Fruit fly (Drosophila melanogaster) whole organism, embryonic: ENCODE results near the gene CG42716.

ENCODE experiments used
- Aef1 ChIP-seq: fragments of 200-800 bp; sonication (Bioruptor generic); IDR thresholded peaks from 3 replicates; pipeline ENCODE4 v1.3.6; 2022; ENCODE audit warnings: missing biosample characterization, missing genetic modification characterization
- Awh ChIP-seq: fragments of 200-800 bp; sonication (Bioruptor generic); IDR thresholded peaks from 2 replicates; pipeline ENCODE4, ENCODE4 v1.3.6; 2022; ENCODE audit warnings: missing biosample characterization, missing genetic modification characterization
- CG1024 ChIP-seq: fragments of 200-800 bp; sonication (Bioruptor generic); IDR thresholded peaks from 2 replicates; pipeline ENCODE4 v1.3.6; 2022; ENCODE audit warnings: missing biosample characterization, missing genetic modification characterization
- CG12299 ChIP-seq: fragments of 200-800 bp; sonication (Bioruptor generic); optimal IDR thresholded peaks from 2 replicates; lab custom pipeline; 2018; ENCODE audit warnings: missing biosample characterization, mild to moderate bottlenecking, missing genetic modification characterization
- CG12659 ChIP-seq: fragments of 200-800 bp; sonication (Bioruptor generic); optimal IDR thresholded peaks from 3 replicates; lab custom pipeline; 2017; ENCODE audit warnings: mild to moderate bottlenecking, missing biosample characterization, missing genetic modification reagents, missing genetic modification characterization
- CG12769 ChIP-seq: fragments of 200-800 bp; sonication (Bioruptor generic); optimal IDR thresholded peaks from 2 replicates; lab custom pipeline; 2019; ENCODE audit warnings: missing biosample characterization, mild to moderate bottlenecking, missing genetic modification characterization, moderate library complexity
- CG15011 ChIP-seq: fragments of 200-800 bp; sonication (Bioruptor generic); optimal IDR thresholded peaks from 3 replicates; lab custom pipeline; 2018; ENCODE audit warnings: missing biosample characterization, mild to moderate bottlenecking, missing genetic modification characterization
- CG15269 ChIP-seq: fragments of 200-800 bp; sonication (Bioruptor generic); optimal IDR thresholded peaks from 2 replicates; lab custom pipeline; 2018; ENCODE audit warnings: missing biosample characterization, mild to moderate bottlenecking, missing genetic modification characterization, moderate library complexity
- CG1603 ChIP-seq: fragments of 200-800 bp; sonication (Bioruptor generic); optimal IDR thresholded peaks from 2 replicates; lab custom pipeline; 2019; ENCODE audit warnings: missing biosample characterization, mild to moderate bottlenecking, missing genetic modification characterization, moderate library complexity
- CG17328 ChIP-seq: fragments of 200-800 bp; sonication (Bioruptor generic); IDR thresholded peaks from 2 replicates; pipeline ENCODE4 v1.3.6; 2022; ENCODE audit warnings: missing biosample characterization, missing genetic modification characterization
- CG2678 ChIP-seq: fragments of 200-800 bp; sonication (Bioruptor generic); optimal IDR thresholded peaks from 3 replicates; lab custom pipeline; 2019; ENCODE audit warnings: missing biosample characterization, mild to moderate bottlenecking, missing genetic modification characterization, moderate library complexity
- CG2875 ChIP-seq: fragments of 200-800 bp; sonication (Bioruptor generic); optimal IDR thresholded peaks from 2 replicates; lab custom pipeline; 2017; ENCODE audit warnings: missing biosample characterization, mild to moderate bottlenecking, missing genetic modification characterization, missing genetic modification reagents
- CG3065 ChIP-seq: fragments of 200-800 bp; sonication (Bioruptor generic); optimal IDR thresholded peaks from 2 replicates; lab custom pipeline; 2016; ENCODE audit warnings: missing biosample characterization, missing genetic modification characterization
- CG31365 ChIP-seq: fragments of 200-800 bp; sonication (Bioruptor generic); optimal IDR thresholded peaks from 2 replicates; lab custom pipeline; 2018; ENCODE audit warnings: missing biosample characterization, mild to moderate bottlenecking, missing genetic modification characterization
- CG32772 ChIP-seq: fragments of 200-800 bp; sonication (Bioruptor generic); IDR thresholded peaks from 2 replicates; pipeline ENCODE4 v1.3.6; 2022; ENCODE audit warnings: missing biosample characterization, missing genetic modification characterization
- CG34224 ChIP-seq: fragments of 200-800 bp; sonication (Bioruptor generic); IDR thresholded peaks from 3 replicates; pipeline ENCODE4 v1.3.6; 2022; ENCODE audit warnings: missing biosample characterization, missing genetic modification characterization; ENCODE audit not compliant: partially characterized antibody
- CG42726 ChIP-seq: fragments of 200-800 bp; sonication (Bioruptor generic); IDR thresholded peaks from 2 replicates; pipeline ENCODE4 v1.3.6; 2022; ENCODE audit warnings: missing biosample characterization, missing genetic modification characterization; ENCODE audit not compliant: partially characterized antibody
- CG4328 ChIP-seq: fragments of 200-800 bp; sonication (Bioruptor generic); optimal IDR thresholded peaks from 3 replicates; lab custom pipeline; 2017; ENCODE audit warnings: missing biosample characterization, missing genetic modification reagents, missing genetic modification characterization
- CG6791 ChIP-seq: fragments of 200-800 bp; sonication (Bioruptor generic); IDR thresholded peaks from 3 replicates; pipeline ENCODE4 v1.3.6; 2022; ENCODE audit warnings: missing biosample characterization, missing genetic modification characterization; ENCODE audit not compliant: partially characterized antibody
- CG6854 ChIP-seq: fragments of 200-800 bp; sonication (Bioruptor generic); optimal IDR thresholded peaks from 3 replicates; lab custom pipeline; 2017; ENCODE audit warnings: missing biosample characterization, mild to moderate bottlenecking, missing genetic modification characterization
- CG7987 ChIP-seq: fragments of 200-800 bp; sonication (Bioruptor generic); optimal IDR thresholded peaks from 2 replicates; lab custom pipeline; 2018; ENCODE audit warnings: missing biosample characterization, mild to moderate bottlenecking, missing genetic modification characterization, moderate library complexity
- CrebB ChIP-seq: fragments of 200-800 bp; sonication (Bioruptor generic); optimal IDR thresholded peaks from 3 replicates; lab custom pipeline; 2018; ENCODE audit warnings: missing biosample characterization, mild to moderate bottlenecking, missing genetic modification characterization
- Dbx ChIP-seq: fragments of 200-800 bp; sonication (Bioruptor generic); IDR thresholded peaks from 3 replicates; pipeline ENCODE4 v1.3.6; 2022; ENCODE audit warnings: missing biosample characterization, missing genetic modification characterization
- Deaf1 ChIP-seq: fragments of 200-800 bp; optimal IDR thresholded peaks from 3 replicates; lab custom pipeline; 2019; ENCODE audit warnings: missing biosample characterization, mild to moderate bottlenecking, missing genetic modification characterization, moderate library complexity
- Drgx ChIP-seq: fragments of 200-800 bp; sonication (Bioruptor generic); IDR thresholded peaks from 2 replicates; pipeline ENCODE4 v1.3.6; 2022; ENCODE audit warnings: missing biosample characterization, missing genetic modification characterization
- HHEX ChIP-seq: fragments of 200-800 bp; sonication (Bioruptor generic); optimal IDR thresholded peaks from 3 replicates; lab custom pipeline; 2017; ENCODE audit warnings: missing biosample characterization, mild to moderate bottlenecking, missing genetic modification characterization, missing genetic modification reagents
- HmgZ ChIP-seq: fragments of 200-800 bp; sonication (Bioruptor generic); optimal IDR thresholded peaks from 2 replicates; lab custom pipeline; 2018; ENCODE audit warnings: missing biosample characterization, mild to moderate bottlenecking, missing genetic modification characterization
- Med ChIP-seq: fragments of 200-800 bp; sonication (Bioruptor generic); peaks from one replicate; lab custom pipeline; 2016; ENCODE audit warnings: missing biosample characterization, missing genetic modification characterization, mild to moderate bottlenecking, inconsistent platforms, moderate library complexity
- NFAT ChIP-seq: fragments of 200-800 bp; sonication (Bioruptor generic); IDR thresholded peaks from 2 replicates; pipeline ENCODE4 v1.3.6; 2022; ENCODE audit warnings: missing biosample characterization, missing genetic modification characterization
- NfI ChIP-seq: fragments of 200-800 bp; sonication (Bioruptor generic); optimal IDR thresholded peaks from 3 replicates; lab custom pipeline; 2018; ENCODE audit warnings: missing biosample characterization, mild to moderate bottlenecking, missing genetic modification characterization, moderate library complexity
- Rfx ChIP-seq: fragments of 200-800 bp; sonication (Bioruptor generic); IDR thresholded peaks from 2 replicates; pipeline ENCODE4 v1.3.6; 2022; ENCODE audit warnings: missing biosample characterization, missing genetic modification characterization
- ato ChIP-seq: fragments of 200-800 bp; sonication (Bioruptor generic); IDR thresholded peaks from 2 replicates; pipeline ENCODE4 v1.3.6; 2022; ENCODE audit warnings: missing biosample characterization, missing genetic modification characterization; ENCODE audit not compliant: partially characterized antibody
- bsh ChIP-seq, 2 experiments: fragments of 200-800 bp; sonication (Bioruptor generic); optimal IDR thresholded peaks; 2 replicates each; lab custom pipeline; 2017 to 2018; ENCODE audit warnings: mild to moderate bottlenecking in 2 of 2, missing biosample characterization in 2 of 2, missing genetic modification characterization in 2 of 2, moderate library complexity in 1 of 2
- cas ChIP-seq: fragments of 200-800 bp; sonication (Bioruptor generic); IDR thresholded peaks from 2 replicates; pipeline ENCODE4 v1.3.6; 2022; ENCODE audit warnings: missing biosample characterization, missing genetic modification characterization
- chinmo ChIP-seq: fragments of 200-800 bp; sonication (Bioruptor generic); IDR thresholded peaks from 4 replicates; pipeline ENCODE4 v1.3.6; 2022; ENCODE audit warnings: missing biosample characterization, missing genetic modification characterization; ENCODE audit not compliant: partially characterized antibody
- chm ChIP-seq: fragments of 200-800 bp; sonication (Bioruptor generic); IDR thresholded peaks from 2 replicates; pipeline ENCODE4 v1.3.6; 2022; ENCODE audit warnings: missing biosample characterization, missing genetic modification characterization
- ci ChIP-seq: fragments of 200-800 bp; sonication (Bioruptor generic); IDR thresholded peaks from 3 replicates; pipeline ENCODE4 v1.3.6; 2022; ENCODE audit warnings: missing biosample characterization, missing genetic modification characterization
- exex ChIP-seq: fragments of 200-800 bp; sonication (Bioruptor generic); optimal IDR thresholded peaks from 4 replicates; lab custom pipeline; 2018; ENCODE audit warnings: missing biosample characterization, mild to moderate bottlenecking, missing genetic modification characterization, moderate library complexity
- kni ChIP-seq: fragments of 200-800 bp; sonication (Bioruptor generic); optimal IDR thresholded peaks from 3 replicates; lab custom pipeline; 2017; ENCODE audit warnings: mild to moderate bottlenecking, missing biosample characterization, missing genetic modification reagents, missing genetic modification characterization
- p53 ChIP-seq: fragments of 200-800 bp; sonication (Bioruptor generic); optimal IDR thresholded peaks from 2 replicates; lab custom pipeline; 2016; ENCODE audit warnings: missing biosample characterization, missing genetic modification characterization
- pum ChIP-seq: fragments of 200-800 bp; sonication (Bioruptor generic); optimal IDR thresholded peaks from 2 replicates; lab custom pipeline; 2016; ENCODE audit warnings: missing biosample characterization, missing genetic modification characterization
- sens ChIP-seq: fragments of 200-800 bp; sonication (Bioruptor generic); peaks from one replicate; lab custom pipeline; 2016; ENCODE audit warnings: missing biosample characterization, missing genetic modification characterization
- sqz ChIP-seq: fragments of 200-800 bp; sonication (Bioruptor generic); optimal IDR thresholded peaks from 3 replicates; lab custom pipeline; 2018; ENCODE audit warnings: missing biosample characterization, mild to moderate bottlenecking, missing genetic modification characterization
- tap ChIP-seq: fragments of 200-800 bp; optimal IDR thresholded peaks from 3 replicates; lab custom pipeline; 2019; ENCODE audit warnings: missing biosample characterization, mild to moderate bottlenecking, missing genetic modification characterization, moderate library complexity
- tgo ChIP-seq: fragments of 200-800 bp; sonication (Bioruptor generic); IDR thresholded peaks from 3 replicates; pipeline ENCODE4 v1.3.6; 2022; ENCODE audit warnings: missing biosample characterization, missing genetic modification characterization
- unc-4 ChIP-seq: fragments of 200-800 bp; sonication (Bioruptor generic); IDR thresholded peaks from 2 replicates; pipeline ENCODE4 v1.3.6; 2022; ENCODE audit warnings: missing biosample characterization, missing genetic modification characterization; ENCODE audit not compliant: partially characterized antibody
- unpg ChIP-seq: fragments of 200-800 bp; sonication (Bioruptor generic); optimal IDR thresholded peaks from 3 replicates; lab custom pipeline; 2018; ENCODE audit warnings: missing biosample characterization, mild to moderate bottlenecking, missing genetic modification characterization, moderate library complexity
- z ChIP-seq: fragments of 200-800 bp; sonication (Bioruptor generic); IDR thresholded peaks from 3 replicates; pipeline ENCODE4 v1.3.6; 2022; ENCODE audit warnings: missing biosample characterization, missing genetic modification characterization

Gene CG42716

DNA sequence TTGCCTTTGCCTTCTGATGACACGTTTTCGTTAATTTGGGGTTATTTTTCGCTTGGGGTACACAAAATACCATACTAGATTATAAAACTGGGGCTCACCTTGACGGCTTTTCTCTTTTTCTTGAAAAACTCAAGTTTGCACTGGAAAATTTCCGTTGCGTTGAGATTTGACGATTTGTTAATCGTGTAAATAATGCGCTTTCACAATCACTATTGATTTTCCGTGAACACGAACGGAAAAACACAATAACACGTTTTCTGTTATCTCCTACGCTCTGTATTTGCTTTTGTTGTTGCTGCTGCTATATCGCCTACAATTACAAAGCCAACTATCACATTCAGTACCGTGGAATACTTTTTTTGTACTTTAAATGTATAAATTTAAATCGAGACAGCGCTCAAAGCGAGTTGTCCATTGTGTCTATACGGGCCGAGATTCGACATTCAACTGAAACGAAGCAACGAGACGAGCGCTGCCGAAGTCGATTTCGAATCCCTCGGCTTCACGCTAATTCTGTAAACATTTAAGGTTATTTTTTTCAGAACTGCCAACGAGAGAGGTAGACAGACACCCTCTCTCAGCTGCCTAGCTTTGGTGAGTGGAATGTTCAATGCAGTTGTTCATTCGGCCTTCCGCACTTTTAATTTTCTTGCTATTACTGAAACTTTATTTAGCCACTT lies 12.9 kb downstream of the CG42716 start (continued):
- TF ChIP-seq CrebB (peak; percentile 33), CG2875 (GFP tag; lab: Kevin White, UChicago) (peak; percentile 5), Med (peak; percentile 92), CG42726 (GFP tag; lab: Robert Waterston, UW) (peak; percentile 26; the same call in 1 of the 2 replicates), CG7987 (GFP tag; lab: Kevin White, UChicago) (peak; percentile 18), z (GFP tag; lab: Robert Waterston, UW) (peak; percentile 61; the same call in 2 of the 3 replicates), CG2678 (tag; lab: Kevin White, UChicago) (peak; percentile 17), CG12299 (peak; percentile 47), ato (GFP tag; lab: Robert Waterston, UW) (0 out of 2 replicates have a peak, but pooled peaks have one; percentile 24), CG12769 (tag; lab: Kevin White, UChicago) (peak; percentile 78), unpg (GFP tag; lab: Kevin White, UChicago) (peak; percentile 10), kni (GFP tag; lab: Kevin White, UChicago) (peak; percentile 81), Dbx (GFP tag; lab: Robert Waterston, UW) (peak; percentile 23; the same call in 2 of the 3 replicates), Awh (GFP tag; lab: Robert Waterston, UW) (0 out of 2 replicates have a peak, but pooled peaks have one; percentile 8), unc-4 (GFP tag; lab: Robert Waterston, UW) (no peak), Aef1 (GFP tag; lab: Robert Waterston, UW) (no peak), NfI (GFP tag; lab: Kevin White, UChicago) (peak; percentile 17), NFAT (GFP tag; lab: Robert Waterston, UW) (peak; percentile 65), HHEX (peak; percentile 7), CG6791 (GFP tag; lab: Robert Waterston, UW) (0 out of 3 replicates have a peak, but pooled peaks have one; percentile 38), CG15269 (peak; percentile 7), CG6854 (peak; percentile 43), tgo (peak; percentile 15; the same call in 1 of the 3 replicates), Drgx (GFP tag; lab: Robert Waterston, UW) (peak; percentile 62), sens (GFP tag; lab: Kevin White, UChicago) (peak; percentile 89), sqz (GFP tag; lab: Kevin White, UChicago) (peak; percentile 86), HmgZ (peak; percentile 78), CG31365 (tag; lab: Kevin White, UChicago) (peak; percentile 36), CG12659 (GFP tag; lab: Kevin White, UChicago) (no peak), exex (tag; lab: Kevin White, UChicago) (peak; percentile 53), tap (tag; lab: Kevin White, UChicago) (peak; percentile 52), CG1603 (tag; lab: Kevin White, UChicago) (peak; percentile 19), chm (GFP tag; lab: Robert Waterston, UW) (peak; percentile 92), CG15011 (no peak), Deaf1 (tag; lab: Kevin White, UChicago) (peak; percentile 100), chinmo (peak; percentile 94), CG34224 (GFP tag; lab: Robert Waterston, UW) (peak; percentile 54), p53 (GFP tag; lab: Kevin White, UChicago) (no peak), bsh (GFP tag; optimal IDR thresholded peaks at IDR 0.05; lab: Kevin White, UChicago) (peak in 1 of 2 experiments; percentile 9), pum (GFP tag; lab: Kevin White, UChicago) (no peak), Rfx (GFP tag; lab: Robert Waterston, UW) (peak; percentile 63), CG1024 (GFP tag; lab: Robert Waterston, UW) (0 out of 2 replicates have a peak, but pooled peaks have one; percentile 7), CG3065 (GFP tag; lab: Kevin White, UChicago) (no peak), cas (GFP tag; lab: Robert Waterston, UW) (0 out of 2 replicates have a peak, but pooled peaks have one; percentile 45), CG32772 (peak; percentile 6; the same call in 1 of the 2 replicates), ci (GFP tag; lab: Robert Waterston, UW) (peak; percentile 69; the same call in 1 of the 3 replicates), CG17328 (GFP tag; lab: Robert Waterston, UW) (peak; percentile 49; the same call in 1 of the 2 replicates), CG4328 (GFP tag; lab: Kevin White, UChicago) (peak; percentile 8)
